Worm (Caenorhabditis elegans): ENCODE results near the gene siah-1.

- no peak for TF ChIP-seq tbx-8 (GFP tag; optimal IDR thresholded peaks at IDR 0.05)
- no peak for TF ChIP-seq nhr-2 (tag; optimal IDR thresholded peaks at IDR 0.05)
- no peak for TF ChIP-seq pha-4 (tag; optimal IDR thresholded peaks at IDR 0.05)
- no peak for TF ChIP-seq drap-1 (GFP tag; optimal IDR thresholded peaks at IDR 0.05)
- TF ChIP-seq elt-3 (tag; optimal IDR thresholded peaks at IDR 0.05) = no peak
Measured at ce11 chrIV:3694638-3695037, 49.2 kb upstream of the siah-1 start, which contains the start of the genes taf-6.2 and Y37E11AL.3.

Measured in whole organism, mixed stage, embryonic.